Worm (Caenorhabditis elegans) whole organism, L4 larva: ENCODE results near the gene ZK354.9.
"Not testable (repeated sequence)": the region's sequence is repeated elsewhere in the genome, so short reads cannot be mapped to it uniquely, and the experiment has no call there.

Experiments
- D1046.2 ChIP-seq: fragments of 200-800 bp; sonication (Bioruptor generic); IDR thresholded peaks from 2 replicates; pipeline ENCODE4 v1.3.6; 2022; ENCODE audit warnings: missing genetic modification characterization, missing compliant biosample characterization
- F44E2.7 ChIP-seq: fragments of 200-800 bp; sonication (Bioruptor generic); IDR thresholded peaks from 2 replicates; pipeline ENCODE4 v2.1.2; 2022; ENCODE audit warnings: missing genetic modification characterization, missing compliant biosample characterization
- F49E8.2 ChIP-seq: sonication (generic microtip); optimal IDR thresholded peaks from 2 replicates; lab custom pipeline; 2016; ENCODE audit warnings: missing compliant biosample characterization, mild to moderate bottlenecking, missing genetic modification characterization, borderline replicate concordance
- R02D3.7 ChIP-seq: fragments of 150-350 bp; sonication (generic microtip); optimal IDR thresholded peaks from 3 replicates; lab custom pipeline; 2014; ENCODE audit warnings: missing biosample characterization, missing genetic modification characterization
- T20F7.1 ChIP-seq: fragments of 200-800 bp; sonication (Bioruptor generic); optimal IDR thresholded peaks from 2 replicates; lab custom pipeline; 2018; ENCODE audit warnings: mild to moderate bottlenecking, missing genetic modification characterization, missing compliant biosample characterization
- Y75B8A.6 ChIP-seq: fragments of 200-800 bp; sonication (Bioruptor generic); IDR thresholded peaks from 2 replicates; pipeline ENCODE4 v1.3.6; 2022; ENCODE audit warnings: missing genetic modification reagents, missing genetic modification characterization, missing compliant biosample characterization
- ZK337.2 ChIP-seq: fragments of 200-800 bp; sonication (Bioruptor generic); IDR thresholded peaks from 2 replicates; pipeline ENCODE4 v1.3.6; 2022; ENCODE audit warnings: missing genetic modification reagents, missing genetic modification characterization, missing compliant biosample characterization
- ZK546.5 ChIP-seq, 2 experiments: sonication (generic microtip); optimal IDR thresholded peaks; 2 replicates each; lab custom pipeline; 2017; ENCODE audit warnings: missing biosample characterization in 2 of 2, missing genetic modification characterization in 2 of 2
- attf-4 ChIP-seq: sonication (generic microtip); optimal IDR thresholded peaks from 3 replicates; lab custom pipeline; 2017; ENCODE audit warnings: missing biosample characterization, missing genetic modification characterization
- ceh-32 ChIP-seq: sonication (generic microtip); optimal IDR thresholded peaks from 2 replicates; lab custom pipeline; 2016; ENCODE audit warnings: mild to moderate bottlenecking, missing genetic modification characterization, missing compliant biosample characterization; ENCODE audit not compliant: poor library complexity
- daf-16 ChIP-seq, 3 experiments: sonication (generic microtip); optimal IDR thresholded peaks; 2 replicates each; lab custom pipeline; 2016 to 2017; ENCODE audit warnings: missing genetic modification characterization in 3 of 3, missing genetic modification reagents in 3 of 3, mild to moderate bottlenecking in 2 of 3, missing compliant biosample characterization in 2 of 3, missing biosample characterization in 1 of 3, moderate library complexity in 1 of 3
- daf-8 ChIP-seq: fragments of 200-800 bp; sonication (Bioruptor generic); IDR thresholded peaks from 2 replicates; pipeline ENCODE4 v1.3.6; 2022; ENCODE audit warnings: missing genetic modification characterization, missing compliant biosample characterization
- dmd-6 ChIP-seq: fragments of 200-800 bp; sonication (Bioruptor generic); IDR thresholded peaks from 2 replicates; pipeline ENCODE4 v1.3.6; 2022; ENCODE audit warnings: missing genetic modification reagents, missing genetic modification characterization, missing compliant biosample characterization
- dpl-1 ChIP-seq: fragments of 150-350 bp; optimal IDR thresholded peaks from 2 replicates; lab custom pipeline; 2014; ENCODE audit warnings: missing biosample characterization, missing genetic modification reagents, missing genetic modification characterization
- dve-1 ChIP-seq: sonication (generic microtip); optimal IDR thresholded peaks from 2 replicates; lab custom pipeline; 2017; ENCODE audit warnings: antibody characterized with exemption, mild to moderate bottlenecking, missing genetic modification characterization, missing compliant biosample characterization; ENCODE audit not compliant: insufficient read depth
- gei-8 ChIP-seq: fragments of 200-800 bp; sonication (Bioruptor generic); optimal IDR thresholded peaks from 2 replicates; lab custom pipeline; 2018; ENCODE audit warnings: mild to moderate bottlenecking, missing genetic modification characterization, missing compliant biosample characterization
- hmg-1.1 ChIP-seq: fragments of 200-800 bp; sonication (Bioruptor generic); IDR thresholded peaks from 2 replicates; pipeline ENCODE4 v1.3.6; 2022; ENCODE audit warnings: missing genetic modification reagents, missing genetic modification characterization, missing compliant biosample characterization
- lim-7 ChIP-seq: fragments of 200-800 bp; sonication (Bioruptor generic); IDR thresholded peaks from 2 replicates; pipeline ENCODE4 v1.3.6; 2022; ENCODE audit warnings: missing genetic modification characterization, missing compliant biosample characterization
- lin-1 ChIP-seq: fragments of 200-800 bp; sonication (Bioruptor generic); IDR thresholded peaks from 2 replicates; pipeline ENCODE4 v1.3.6; 2022; ENCODE audit warnings: missing genetic modification reagents, missing genetic modification characterization, missing compliant biosample characterization
- madf-9 ChIP-seq: fragments of 200-800 bp; sonication (Bioruptor generic); conservative IDR thresholded peaks from 2 replicates; pipeline ENCODE4 v1.3.6; 2022; ENCODE audit warnings: missing genetic modification reagents, missing genetic modification characterization, missing compliant biosample characterization
- mxl-2 ChIP-seq: fragments of 200-800 bp; sonication (Bioruptor generic); conservative IDR thresholded peaks from 2 replicates; pipeline ENCODE4 v1.3.6; 2022; ENCODE audit warnings: missing genetic modification reagents, missing genetic modification characterization, missing compliant biosample characterization
- mxl-3 ChIP-seq: fragments of 200-800 bp; sonication (Bioruptor generic); optimal IDR thresholded peaks from 2 replicates; lab custom pipeline; 2018; ENCODE audit warnings: mild to moderate bottlenecking, missing genetic modification characterization, missing compliant biosample characterization
- nhr-10 ChIP-seq: fragments of 150-350 bp; optimal IDR thresholded peaks from 2 replicates; lab custom pipeline; 2014; ENCODE audit warnings: missing biosample characterization, missing genetic modification characterization
- nhr-111 ChIP-seq: fragments of 200-800 bp; sonication (Bioruptor generic); optimal IDR thresholded peaks from 2 replicates; lab custom pipeline; 2018; ENCODE audit warnings: mild to moderate bottlenecking, missing genetic modification characterization, missing compliant biosample characterization
- nhr-25 ChIP-seq: sonication (generic microtip); optimal IDR thresholded peaks from 2 replicates; lab custom pipeline; 2017; ENCODE audit warnings: missing genetic modification characterization, mild to moderate bottlenecking, missing compliant biosample characterization, antibody characterized with exemption, moderate library complexity, borderline replicate concordance; ENCODE audit not compliant: insufficient read depth
- nhr-48 ChIP-seq: sonication (generic microtip); optimal IDR thresholded peaks from 2 replicates; lab custom pipeline; 2016; ENCODE audit warnings: mild to moderate bottlenecking, missing genetic modification characterization, missing compliant biosample characterization
- nhr-77 ChIP-seq: fragments of 150-350 bp; optimal IDR thresholded peaks from 2 replicates; lab custom pipeline; 2014; ENCODE audit warnings: missing biosample characterization, missing genetic modification characterization
- rbr-2 ChIP-seq: sonication (generic microtip); optimal IDR thresholded peaks from 2 replicates; lab custom pipeline; 2016; ENCODE audit warnings: missing genotype, missing genetic modification characterization, missing compliant biosample characterization
- sdz-12 ChIP-seq: fragments of 200-800 bp; sonication (Bioruptor generic); optimal IDR thresholded peaks from 2 replicates; lab custom pipeline; 2018; ENCODE audit warnings: mild to moderate bottlenecking, missing genetic modification characterization, missing compliant biosample characterization
- set-16 ChIP-seq: fragments of 200-800 bp; sonication (Bioruptor generic); IDR thresholded peaks from 2 replicates; pipeline ENCODE4 v1.3.6; 2022; ENCODE audit warnings: missing genetic modification reagents, missing genetic modification characterization, missing compliant biosample characterization
- spr-3 ChIP-seq: fragments of 200-800 bp; sonication (Bioruptor generic); optimal IDR thresholded peaks from 2 replicates; lab custom pipeline; 2018; ENCODE audit warnings: mild to moderate bottlenecking, missing genetic modification characterization, missing compliant biosample characterization
- tra-1 ChIP-seq: fragments of 200-800 bp; sonication (Bioruptor generic); IDR thresholded peaks from 2 replicates; pipeline ENCODE4 v1.3.6; 2022; ENCODE audit warnings: missing genetic modification reagents, missing genetic modification characterization, missing compliant biosample characterization
- unc-130 ChIP-seq: sonication (generic microtip); optimal IDR thresholded peaks from 2 replicates; lab custom pipeline; 2016; ENCODE audit warnings: missing genetic modification reagents, missing genetic modification characterization, missing compliant biosample characterization
- unc-62 ChIP-seq, 3 experiments: fragments of 150-350 bp in 1 of 3; sonication (generic microtip); optimal IDR thresholded peaks in 2 of 3; peaks in 1 of 3; 1 replicate in 1 of 3; 2 replicates in 2 of 3; lab custom pipeline; 2014 to 2017; ENCODE audit warnings: missing biosample characterization in 3 of 3, missing genetic modification characterization in 3 of 3, missing genetic modification reagents in 3 of 3, missing genotype in 1 of 3
- zfp-3 ChIP-seq: fragments of 200-800 bp; sonication (Bioruptor generic); conservative IDR thresholded peaks from 2 replicates; pipeline ENCODE4 v1.3.6; 2022; ENCODE audit warnings: missing genetic modification reagents, missing genetic modification characterization, missing compliant biosample characterization
- zip-2 ChIP-seq: fragments of 150-350 bp; optimal IDR thresholded peaks from 2 replicates; lab custom pipeline; 2014; ENCODE audit warnings: missing biosample characterization, missing genetic modification characterization
- ztf-11 ChIP-seq: fragments of 150-350 bp; optimal IDR thresholded peaks from 2 replicates; lab custom pipeline; 2014; ENCODE audit warnings: missing biosample characterization, missing genetic modification characterization
- ztf-7 ChIP-seq: fragments of 150-350 bp; optimal IDR thresholded peaks from 2 replicates; lab custom pipeline; 2014; ENCODE audit warnings: missing biosample characterization, missing genetic modification characterization

The ZK354.9 gene

DNA sequence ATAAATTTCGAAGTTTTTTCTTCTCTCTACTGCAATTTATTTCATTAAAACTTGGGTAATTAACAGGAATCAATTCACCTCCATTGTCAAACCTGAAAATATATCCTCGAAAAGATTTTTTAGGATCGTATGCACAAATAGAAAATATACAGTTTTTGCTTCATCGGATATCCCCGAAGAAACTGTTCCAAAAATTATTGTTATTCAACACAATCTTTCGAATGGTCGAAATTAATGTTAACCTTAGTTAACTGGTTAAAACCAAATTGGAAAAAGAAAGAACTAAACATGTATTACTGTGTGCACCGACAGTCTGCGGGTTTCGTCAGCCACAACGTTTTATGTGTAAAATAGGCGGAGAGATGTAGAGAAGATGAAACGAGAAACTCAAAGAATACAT lies 9.2 kb upstream of the ZK354.9 start (continued):
- TF ChIP-seq unc-62 (GFP tag; optimal IDR thresholded peaks at IDR 0.05 in 1 of 2; lab: Kevin White, UChicago) = no peak
- no peak for TF ChIP-seq unc-62 (tag; optimal IDR thresholded peaks at IDR 0.05; lab: Kevin White, UChicago)
- peak; percentile 53 for TF ChIP-seq F49E8.2
- TF ChIP-seq nhr-111 (GFP tag; lab: Kevin White, UChicago) = no peak
- TF ChIP-seq nhr-48 (tag; lab: Kevin White, UChicago) = no peak
- TF ChIP-seq tra-1 (GFP tag; lab: Robert Waterston, UW) = no peak
- TF ChIP-seq ztf-7 (tag; lab: Kevin White, UChicago) = no peak
- no peak for TF ChIP-seq daf-8 (GFP tag; lab: Robert Waterston, UW)
- TF ChIP-seq nhr-25 (tag; lab: Kevin White, UChicago) = peak; percentile 22
- no peak for TF ChIP-seq mxl-2 (GFP tag; lab: Robert Waterston, UW)
- no peak for TF ChIP-seq dpl-1 (GFP tag; lab: Kevin White, UChicago)
- TF ChIP-seq zfp-3 (GFP tag; lab: Robert Waterston, UW) = no peak
- TF ChIP-seq nhr-10 (tag; lab: Kevin White, UChicago) = no peak
- TF ChIP-seq zip-2 (tag; lab: Kevin White, UChicago) = no peak
- no peak for TF ChIP-seq ZK337.2 (GFP tag; lab: Robert Waterston, UW)
- TF ChIP-seq ceh-32 (tag; lab: Kevin White, UChicago) = no peak
- no peak for TF ChIP-seq T20F7.1
- TF ChIP-seq nhr-77 = no peak
- no peak for TF ChIP-seq daf-16 (GFP tag; optimal IDR thresholded peaks at IDR 0.05; lab: Kevin White, UChicago)
- peak; percentile 31 for TF ChIP-seq daf-16 (tag; optimal IDR thresholded peaks at IDR 0.05; lab: Kevin White, UChicago)
- no peak for TF ChIP-seq Y75B8A.6 (GFP tag; lab: Robert Waterston, UW)
- TF ChIP-seq dmd-6 (GFP tag; lab: Robert Waterston, UW) = no peak
- no peak for TF ChIP-seq rbr-2
- no peak for TF ChIP-seq lin-1 (GFP tag; lab: Robert Waterston, UW)
- no peak for TF ChIP-seq set-16
- TF ChIP-seq R02D3.7 (tag; lab: Kevin White, UChicago) = no peak
- no peak for TF ChIP-seq ztf-11 (tag; lab: Kevin White, UChicago)
- no peak for TF ChIP-seq madf-9 (GFP tag; lab: Robert Waterston, UW)
- no peak for TF ChIP-seq D1046.2 (GFP tag; lab: Robert Waterston, UW)
- TF ChIP-seq spr-3 (GFP tag; lab: Kevin White, UChicago) = no peak
- TF ChIP-seq gei-8 (GFP tag; lab: Kevin White, UChicago) = no peak
- TF ChIP-seq sdz-12 = no peak
- no peak for TF ChIP-seq attf-4 (tag; lab: Kevin White, UChicago)
- no peak for TF ChIP-seq lim-7 (GFP tag; lab: Robert Waterston, UW)
- no peak for TF ChIP-seq hmg-1.1 (GFP tag; lab: Robert Waterston, UW)
- no peak for TF ChIP-seq F44E2.7 (GFP tag; lab: Robert Waterston, UW)
- TF ChIP-seq mxl-3 (GFP tag; lab: Kevin White, UChicago) = no peak

DNA sequence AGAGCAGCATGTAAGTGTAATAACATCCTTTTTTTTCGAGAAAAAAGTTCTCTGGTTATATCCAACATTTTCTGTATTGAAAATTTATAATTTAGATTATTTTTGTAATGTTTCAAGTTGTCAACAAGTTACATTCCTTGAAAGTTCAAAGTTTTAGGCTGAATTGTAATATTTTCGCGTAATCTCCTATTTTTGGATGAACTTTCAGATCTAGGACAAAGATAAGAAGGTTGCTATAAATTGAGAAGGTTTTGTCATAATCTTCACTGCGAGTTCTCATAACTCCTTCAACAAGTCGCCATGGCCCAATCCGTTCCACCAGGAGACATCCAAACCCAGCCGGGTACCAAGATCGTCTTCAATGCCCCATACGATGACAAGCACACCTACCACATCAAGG lies 8.3 kb upstream of the ZK354.9 start, which contains the start of gene msp-65:
Gene msp-65 (plus strand): TSS at position 301 of the 400 bp plus-strand sequence.
- TF ChIP-seq zfp-3 (GFP tag; lab: Robert Waterston, UW); dve-1; ZK546.5 (tag; optimal IDR thresholded peaks at IDR 0.05; lab: Kevin White, UChicago): not testable (repeated sequence)

ce11 chrIV:5313011-5313410 lies 5.1 kb upstream of the ZK354.9 start, which contains the start of the genes msp-59 and ZK354.2:
Gene msp-59 (minus strand): TSS chrIV:5313111.
Gene ZK354.2 (plus strand): TSS chrIV:5313405.
- TF ChIP-seq unc-130 (GFP tag; lab: Kevin White, UChicago); rbr-2; nhr-77: not testable (repeated sequence)
